Fruit fly (Drosophila melanogaster): ENCODE measurements around the gene CG34001.

dm6 chr3L:10641589-10641988 is 10.7 kb downstream of the CG34001 start, which contains the start of gene CG14154:
- TF ChIP-seq CG8478 (optimal IDR thresholded peaks at IDR 0.05) (no peak), CTCF (optimal IDR thresholded peaks at IDR 0.05) (no peak)
